Fruit fly (Drosophila melanogaster): ENCODE data around the gene Nhe2.
A peak's percentile ranks its signal among the peaks of the same experiment; 100 is the strongest.

The Nhe2 gene

dm6 chr2L:21168295-21169159 lies 64.2 kb downstream of the Nhe2 start, which contains the start of the genes mAcon1, CG43345 and CG43346 (continued):
- no peak for TF ChIP-seq gt (GFP tag; IDR thresholded peaks at IDR 0.05)
- TF ChIP-seq zf30C (GFP tag; optimal IDR thresholded peaks at IDR 0.05), result no peak
- TF ChIP-seq pan (optimal IDR thresholded peaks at IDR 0.05), result no peak
- TF ChIP-seq pan (GFP tag; optimal IDR thresholded peaks at IDR 0.05 in 1 of 2, IDR thresholded peaks at IDR 0.05 in 1 of 2), result no peak
- TF ChIP-seq CG6272 (GFP tag; IDR thresholded peaks at IDR 0.05), result peak; percentile 60
- peak; percentile 82 for TF ChIP-seq Max (GFP tag; optimal IDR thresholded peaks at IDR 0.05)
- peak; percentile 82 for TF ChIP-seq pnt (GFP tag; optimal IDR thresholded peaks at IDR 0.05)
- peak; percentile 83 for TF ChIP-seq CG9215 (GFP tag; IDR thresholded peaks at IDR 0.05)
- peak; percentile 27; the same call in 2 of the 3 replicates for TF ChIP-seq CG14050 (GFP tag; IDR thresholded peaks at IDR 0.05)
- TF ChIP-seq Nf-YA (GFP tag; IDR thresholded peaks at IDR 0.05), result no peak
- peak; percentile 61 for TF ChIP-seq CG10654 (GFP tag; optimal IDR thresholded peaks at IDR 0.05)
- peak; percentile 67 for TF ChIP-seq Sry-δ (GFP tag; optimal IDR thresholded peaks at IDR 0.05)
- peak; percentile 79 for TF ChIP-seq Sox100B (GFP tag; optimal IDR thresholded peaks at IDR 0.05)

dm6 chr2L:21169160-21169624 lies 64.8 kb downstream of the Nhe2 start:
- TF ChIP-seq insv (GFP tag; optimal IDR thresholded peaks at IDR 0.05) (peak in 1 of 2 experiments; percentile 7), CG5953 (GFP tag; IDR thresholded peaks at IDR 0.05) (no peak), CG34422 (GFP tag; IDR thresholded peaks at IDR 0.05) (peak; percentile 26; the same call in 1 of the 3 replicates), YL-1 (GFP tag; optimal IDR thresholded peaks at IDR 0.05) (peak; percentile 29), grau (tag; optimal IDR thresholded peaks at IDR 0.05) (peak; percentile 76), CG18599 (GFP tag; optimal IDR thresholded peaks at IDR 0.05) (no peak), mirr (GFP tag; optimal IDR thresholded peaks at IDR 0.05) (peak; percentile 24), CG17328 (GFP tag; IDR thresholded peaks at IDR 0.05) (0 out of 2 replicates have a peak, but pooled peaks have one; percentile 6), Xrp1 (GFP tag; IDR thresholded peaks at IDR 0.05) (peak; percentile 12; the same call in 1 of the 2 replicates), schlank (tag; optimal IDR thresholded peaks at IDR 0.05) (no peak), Med (GFP tag) (peak; percentile 39), sug (tag; optimal IDR thresholded peaks at IDR 0.05) (peak; percentile 66), hb (GFP tag; IDR thresholded peaks at IDR 0.05; ENCODE audit: partially characterized antibody) (no peak), Elba2 (GFP tag; optimal IDR thresholded peaks at IDR 0.05) (peak; percentile 8), zfh1 (GFP tag; IDR thresholded peaks at IDR 0.05) (0 out of 3 replicates have a peak, but pooled peaks have one; percentile 27), D19B (GFP tag; optimal IDR thresholded peaks at IDR 0.05) (no peak), Pdp1 (GFP tag; optimal IDR thresholded peaks at IDR 0.05) (peak in 1 of 2 experiments; percentile 58), CG3847 (GFP tag; IDR thresholded peaks at IDR 0.05) (no peak)

dm6 chr2L:21169863-21170262 lies 65.5 kb downstream of the Nhe2 start:
- TF ChIP-seq CG13287 (GFP tag; IDR thresholded peaks at IDR 0.05; ENCODE audit: partially characterized antibody) (no peak), exex (tag; optimal IDR thresholded peaks at IDR 0.05) (peak; percentile 83)

- TF ChIP-seq ems (GFP tag; optimal IDR thresholded peaks at IDR 0.05) (no peak), sug (tag; optimal IDR thresholded peaks at IDR 0.05) (no peak), CG10462 (GFP tag; optimal IDR thresholded peaks at IDR 0.05) (no peak), CG15696 (tag; optimal IDR thresholded peaks at IDR 0.05) (no peak), sens (GFP tag) (no peak), CG4820 (GFP tag; optimal IDR thresholded peaks at IDR 0.05) (no peak), CG4617 (GFP tag; optimal IDR thresholded peaks at IDR 0.05; ENCODE audit: borderline replicate concordance) (no peak), gro (GFP tag; optimal IDR thresholded peaks at IDR 0.05) (no peak)
Measured at dm6 chr2L:21172922-21173321, 68.6 kb downstream of the Nhe2 start, which contains the start of gene CG31627. TSS of gene CG31627 (plus strand) at chr2L:21173222.

Data from whole organism, embryonic.